Fruit fly (Drosophila melanogaster) whole organism, prepupa: Measurements from ENCODE around the gene CG13005.

ENCODE experiments used
- CG11762 ChIP-seq: fragments of 200-800 bp; sonication (Bioruptor generic); optimal IDR thresholded peaks from 3 replicates; lab custom pipeline; 2016; ENCODE audit warnings: missing biosample characterization, missing genetic modification characterization; ENCODE audit not compliant: insufficient read depth
- CG32006 ChIP-seq: fragments of 200-800 bp; sonication (Bioruptor generic); optimal IDR thresholded peaks from 3 replicates; lab custom pipeline; 2017; ENCODE audit warnings: missing biosample characterization, mild to moderate bottlenecking, missing genetic modification characterization
- CG6854 ChIP-seq: fragments of 200-800 bp; sonication (Bioruptor generic); optimal IDR thresholded peaks from 2 replicates; lab custom pipeline; 2017; ENCODE audit warnings: missing biosample characterization, mild to moderate bottlenecking, missing genetic modification characterization
- Hr39 ChIP-seq: fragments of 200-800 bp; sonication (Bioruptor generic); optimal IDR thresholded peaks from 2 replicates; lab custom pipeline; 2016; ENCODE audit warnings: missing biosample characterization, missing genetic modification characterization
- Smox ChIP-seq: fragments of 200-800 bp; sonication (Bioruptor generic); optimal IDR thresholded peaks from 3 replicates; lab custom pipeline; 2016; ENCODE audit warnings: missing biosample characterization, missing genetic modification characterization
- Sox15 ChIP-seq: fragments of 200-800 bp; sonication (Bioruptor generic); optimal IDR thresholded peaks from 3 replicates; lab custom pipeline; 2016; ENCODE audit warnings: missing biosample characterization, missing genetic modification characterization
- acj6 ChIP-seq: fragments of 200-800 bp; sonication (Bioruptor generic); optimal IDR thresholded peaks from 3 replicates; lab custom pipeline; 2016; ENCODE audit warnings: missing biosample characterization, missing genetic modification characterization
- dsx ChIP-seq: fragments of 200-800 bp; optimal IDR thresholded peaks from 3 replicates; lab custom pipeline; 2019; ENCODE audit warnings: missing biosample characterization, mild to moderate bottlenecking, missing genetic modification characterization, moderate library complexity; ENCODE audit not compliant: poor library complexity, severe bottlenecking
- pdm3 ChIP-seq: fragments of 200-800 bp; sonication (Bioruptor generic); optimal IDR thresholded peaks from 3 replicates; lab custom pipeline; 2016; ENCODE audit warnings: missing biosample characterization, missing genetic modification characterization
- ss ChIP-seq, 2 experiments: fragments of 200-800 bp; sonication (Bioruptor generic); optimal IDR thresholded peaks; 2 replicates in 1 of 2; 3 replicates in 1 of 2; lab custom pipeline; 2017 to 2018; ENCODE audit warnings: mild to moderate bottlenecking in 2 of 2, missing biosample characterization in 2 of 2, missing genetic modification characterization in 2 of 2, moderate library complexity in 1 of 2

dm6 chrX:16778138-16778672 lies 25.2 kb upstream of the CG13005 start:
- TF ChIP-seq CG6854 (GFP tag; lab: Kevin White, UChicago) (no peak), CG32006 (peak; percentile 56), ss (GFP tag; optimal IDR thresholded peaks at IDR 0.05; lab: Kevin White, UChicago) (no peak), Smox (GFP tag; lab: Kevin White, UChicago) (no peak), acj6 (no peak), Hr39 (GFP tag; lab: Kevin White, UChicago) (no peak), Sox15 (GFP tag; lab: Kevin White, UChicago) (no peak), CG11762 (no peak), dsx (peak; percentile 25), pdm3 (peak; percentile 32)
